Worm (Caenorhabditis elegans): Measurements from ENCODE around the gene ethe-1.

Gene ethe-1

ce11 chrIV:9467418-9467817 lies 41.1 kb downstream of the ethe-1 start, which contains the start of gene F38E11.6:
Gene F38E11.6 (minus strand): TSS chrIV:9467518.
- TF ChIP-seq mbf-1 (tag; optimal IDR thresholded peaks at IDR 0.05) (no peak), unc-55 (GFP tag; optimal IDR thresholded peaks at IDR 0.05) (no peak), lsy-2 (tag; optimal IDR thresholded peaks at IDR 0.05) (no peak), snpc-4 (tag; optimal IDR thresholded peaks at IDR 0.05) (no peak), unc-62 (GFP tag; optimal IDR thresholded peaks at IDR 0.05) (no peak), nhr-129 (tag; optimal IDR thresholded peaks at IDR 0.05) (no peak), ceh-16 (tag; optimal IDR thresholded peaks at IDR 0.05) (no peak), mab-5 (tag; optimal IDR thresholded peaks at IDR 0.05) (no peak), alr-1 (tag; optimal IDR thresholded peaks at IDR 0.05) (no peak), ztf-4 (tag; optimal IDR thresholded peaks at IDR 0.05) (no peak), nhr-25 (tag; optimal IDR thresholded peaks at IDR 0.05) (no peak), egl-27 (tag; optimal IDR thresholded peaks at IDR 0.05) (no peak), ztf-11 (tag; optimal IDR thresholded peaks at IDR 0.05) (no peak), mdl-1 (tag; optimal IDR thresholded peaks at IDR 0.05) (no peak), elt-3 (tag; optimal IDR thresholded peaks at IDR 0.05) (no peak)

DNA sequence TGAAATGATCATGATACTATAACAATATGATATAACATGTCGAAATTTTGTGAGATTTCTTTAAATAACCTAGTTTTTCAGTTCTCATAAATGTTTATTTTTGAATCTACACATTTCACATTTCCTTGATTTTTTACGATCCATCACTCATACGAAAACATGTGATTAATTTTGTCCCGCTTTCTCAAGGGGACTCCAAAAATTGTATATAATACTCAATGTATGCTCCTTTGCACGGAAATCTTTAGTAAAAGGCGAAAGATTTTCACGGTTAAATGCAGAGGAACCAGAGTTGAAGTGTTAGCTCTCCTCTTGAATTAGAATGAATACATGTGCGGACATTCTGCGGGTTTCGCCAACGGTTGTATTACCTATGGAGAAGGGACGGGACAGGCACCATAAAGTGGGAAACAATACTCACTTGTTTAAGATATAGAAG lies 44.2 kb downstream of the ethe-1 start:
- TF ChIP-seq mbf-1 (tag; optimal IDR thresholded peaks at IDR 0.05) = no peak
- peak; percentile 78 for TF ChIP-seq snpc-4 (tag; optimal IDR thresholded peaks at IDR 0.05)
- peak; percentile 20 for TF ChIP-seq ama-1 (optimal IDR thresholded peaks at IDR 0.05)

ce11 chrIV:9459224-9459781 lies 49.3 kb downstream of the ethe-1 start, which contains the start of gene copb-2:
Gene copb-2 (plus strand): TSS chrIV:9459731.
- TF ChIP-seq ceh-82 (tag; optimal IDR thresholded peaks at IDR 0.05) = no peak
- peak; percentile 12 for TF ChIP-seq ama-1 (optimal IDR thresholded peaks at IDR 0.05)
- no peak for TF ChIP-seq nhr-10 (tag; optimal IDR thresholded peaks at IDR 0.05)
- TF ChIP-seq nhr-237 (tag; optimal IDR thresholded peaks at IDR 0.05) = no peak
- TF ChIP-seq nhr-25 (tag; optimal IDR thresholded peaks at IDR 0.05) = peak; percentile 36
- no peak for TF ChIP-seq unc-62 (GFP tag; optimal IDR thresholded peaks at IDR 0.05)
- TF ChIP-seq lsy-2 (tag; optimal IDR thresholded peaks at IDR 0.05) = peak; percentile 17 to 84
- no peak for TF ChIP-seq egl-27 (tag; optimal IDR thresholded peaks at IDR 0.05)
- peak; percentile 55 for TF ChIP-seq lin-11 (tag; optimal IDR thresholded peaks at IDR 0.05)
- TF ChIP-seq blmp-1 (tag; optimal IDR thresholded peaks at IDR 0.05; ENCODE audit: insufficient read depth) = no peak
- no peak for TF ChIP-seq skn-1 (tag; optimal IDR thresholded peaks at IDR 0.05)
- peak; percentile 4 for TF ChIP-seq sem-4 (tag; optimal IDR thresholded peaks at IDR 0.05)
- TF ChIP-seq snpc-4 (tag; optimal IDR thresholded peaks at IDR 0.05) = peak; percentile 67
- peak; percentile 93 for TF ChIP-seq crh-2 (tag; optimal IDR thresholded peaks at IDR 0.05)
- TF ChIP-seq fos-1 (tag; optimal IDR thresholded peaks at IDR 0.05) = peak; percentile 20
- no peak for TF ChIP-seq F13H6.1 (tag; optimal IDR thresholded peaks at IDR 0.05)
- TF ChIP-seq C34F6.9 (tag; optimal IDR thresholded peaks at IDR 0.05) = peak; percentile 79
- no peak for TF ChIP-seq unc-39 (tag; optimal IDR thresholded peaks at IDR 0.05)
- TF ChIP-seq gmeb-1 (tag; optimal IDR thresholded peaks at IDR 0.05) = peak; percentile 71
- TF ChIP-seq sma-3 (GFP tag; optimal IDR thresholded peaks at IDR 0.05) = peak; percentile 20
- peak; percentile 28 for TF ChIP-seq nhr-129 (tag; optimal IDR thresholded peaks at IDR 0.05)
- peak; percentile 68 for TF ChIP-seq lin-13 (GFP tag; optimal IDR thresholded peaks at IDR 0.05)
- no peak for TF ChIP-seq R02D3.7 (tag; optimal IDR thresholded peaks at IDR 0.05)
- peak; percentile 85 for TF ChIP-seq unc-55 (GFP tag; optimal IDR thresholded peaks at IDR 0.05)
- TF ChIP-seq elt-1 (tag; optimal IDR thresholded peaks at IDR 0.05) = no peak
- peak; percentile 36 for TF ChIP-seq sma-9 (GFP tag; optimal IDR thresholded peaks at IDR 0.05)
- TF ChIP-seq sma-9 (tag; optimal IDR thresholded peaks at IDR 0.05) = no peak
- no peak for TF ChIP-seq nhr-21 (tag; optimal IDR thresholded peaks at IDR 0.05)
- TF ChIP-seq ZK546.5 (tag; optimal IDR thresholded peaks at IDR 0.05) = no peak
- TF ChIP-seq dmd-4 (tag; optimal IDR thresholded peaks at IDR 0.05) = no peak
- TF ChIP-seq nhr-23 (tag; optimal IDR thresholded peaks at IDR 0.05) = no peak

ce11 chrIV:9457400-9457799 lies 51.2 kb downstream of the ethe-1 start, which contains the start of gene cutl-17:
Gene cutl-17 (minus strand): TSS chrIV:9457500.
- TF ChIP-seq alr-1 (tag; optimal IDR thresholded peaks at IDR 0.05) (no peak), R02D3.7 (tag; optimal IDR thresholded peaks at IDR 0.05) (no peak), nhr-10 (tag; optimal IDR thresholded peaks at IDR 0.05) (no peak), ztf-11 (tag; optimal IDR thresholded peaks at IDR 0.05) (no peak), zag-1 (tag; optimal IDR thresholded peaks at IDR 0.05) (no peak), ceh-16 (tag; optimal IDR thresholded peaks at IDR 0.05) (no peak), egl-27 (tag; optimal IDR thresholded peaks at IDR 0.05) (no peak), dmd-4 (tag; optimal IDR thresholded peaks at IDR 0.05) (no peak), mab-5 (tag; optimal IDR thresholded peaks at IDR 0.05) (no peak), skn-1 (tag; optimal IDR thresholded peaks at IDR 0.05) (no peak), ZK546.5 (tag; optimal IDR thresholded peaks at IDR 0.05) (no peak), sma-3 (GFP tag; optimal IDR thresholded peaks at IDR 0.05) (no peak), crh-2 (tag; optimal IDR thresholded peaks at IDR 0.05) (no peak), ama-1 (optimal IDR thresholded peaks at IDR 0.05) (no peak), fos-1 (tag; optimal IDR thresholded peaks at IDR 0.05) (no peak), lin-11 (tag; optimal IDR thresholded peaks at IDR 0.05) (no peak), nhr-12 (tag; optimal IDR thresholded peaks at IDR 0.05) (no peak), ztf-1 (GFP tag; conservative IDR thresholded peaks at IDR 0.05) (no peak), nhr-77 (tag; optimal IDR thresholded peaks at IDR 0.05) (no peak), elt-3 (tag; optimal IDR thresholded peaks at IDR 0.05) (no peak)

All from whole organism, L2 larva.